Fruit fly (Drosophila melanogaster): ENCODE measurements around the gene Axud1.

The Axud1 gene

dm6 chr2L:2363626-2364147 is 1.5 kb upstream of the Axud1 start (continued):
- TF ChIP-seq CG16815 (GFP tag; optimal IDR thresholded peaks at IDR 0.05) (peak; percentile 71), bbx (GFP tag; IDR thresholded peaks at IDR 0.05; ENCODE audit: partially characterized antibody) (no peak), kni (GFP tag; optimal IDR thresholded peaks at IDR 0.05) (peak; percentile 41), CG7839 (tag; optimal IDR thresholded peaks at IDR 0.05) (peak; percentile 95), bsh (GFP tag; optimal IDR thresholded peaks at IDR 0.05) (peak; percentile 90 to 95), D19B (GFP tag; optimal IDR thresholded peaks at IDR 0.05) (peak; percentile 73), CG6254 (GFP tag; optimal IDR thresholded peaks at IDR 0.05) (peak; percentile 83), jumu (GFP tag; optimal IDR thresholded peaks at IDR 0.05) (no peak), fd96Cb (tag; optimal IDR thresholded peaks at IDR 0.05) (peak; percentile 91), wek (GFP tag; optimal IDR thresholded peaks at IDR 0.05) (peak; percentile 43), Bdp1 (GFP tag; optimal IDR thresholded peaks at IDR 0.05) (peak; percentile 62), NC2β (GFP tag; optimal IDR thresholded peaks at IDR 0.05) (peak; percentile 53), psq (GFP tag; optimal IDR thresholded peaks at IDR 0.05) (peak; percentile 65), CG34224 (GFP tag; IDR thresholded peaks at IDR 0.05; ENCODE audit: partially characterized antibody) (no peak), p53 (GFP tag; optimal IDR thresholded peaks at IDR 0.05) (no peak), croc (GFP tag; conservative IDR thresholded peaks at IDR 0.05) (peak; percentile 73), br (optimal IDR thresholded peaks at IDR 0.05) (no peak), lbe (GFP tag; optimal IDR thresholded peaks at IDR 0.05) (peak; percentile 95), Myb (GFP tag; optimal IDR thresholded peaks at IDR 0.05) (peak; percentile 27), sc (optimal IDR thresholded peaks at IDR 0.05) (no peak), sc (GFP tag; optimal IDR thresholded peaks at IDR 0.05) (peak; percentile 79), CG15696 (tag; optimal IDR thresholded peaks at IDR 0.05) (peak; percentile 86), CG14710 (tag; optimal IDR thresholded peaks at IDR 0.05) (peak; percentile 89), danr (GFP tag; IDR thresholded peaks at IDR 0.05) (peak; percentile 49), so (GFP tag; IDR thresholded peaks at IDR 0.05) (peak; percentile 86), peb (GFP tag; IDR thresholded peaks at IDR 0.05) (peak; percentile 60; the same call in 1 of the 2 replicates), Poxn (GFP tag; IDR thresholded peaks at IDR 0.05) (0 out of 2 replicates have a peak, but pooled peaks have one; percentile 10), HLHmδ (GFP tag; optimal IDR thresholded peaks at IDR 0.05) (peak; percentile 57), ind (GFP tag; optimal IDR thresholded peaks at IDR 0.05) (peak; percentile 86), run (tag; optimal IDR thresholded peaks at IDR 0.05) (peak; percentile 91), sens (GFP tag) (peak; percentile 95), CG9817 (tag; optimal IDR thresholded peaks at IDR 0.05) (peak; percentile 85), knrl (GFP tag; IDR thresholded peaks at IDR 0.05; ENCODE audit: partially characterized antibody) (no peak), lmd (GFP tag; IDR thresholded peaks at IDR 0.05) (peak; percentile 80), CG5180 (GFP tag; optimal IDR thresholded peaks at IDR 0.05) (peak; percentile 81), CG10274 (GFP tag; optimal IDR thresholded peaks at IDR 0.05) (peak; percentile 62), en (GFP tag; optimal IDR thresholded peaks at IDR 0.05) (peak; percentile 10), bab2 (GFP tag; optimal IDR thresholded peaks at IDR 0.05) (peak; percentile 64), ro (GFP tag; IDR thresholded peaks at IDR 0.05) (peak; percentile 52; the same call in 1 of the 2 replicates), MTF-1 (GFP tag; optimal IDR thresholded peaks at IDR 0.05; ENCODE audit: borderline replicate concordance) (peak; percentile 81), dysf (GFP tag; IDR thresholded peaks at IDR 0.05) (peak; percentile 85), Dip3 (GFP tag; optimal IDR thresholded peaks at IDR 0.05) (peak; percentile 39), Eip74EF (GFP tag; optimal IDR thresholded peaks at IDR 0.05) (peak in 1 of 2 experiments; percentile 92), CG4820 (GFP tag; optimal IDR thresholded peaks at IDR 0.05) (peak; percentile 84), CG11247 (GFP tag; IDR thresholded peaks at IDR 0.05) (peak; percentile 54; the same call in 1 of the 2 replicates), CG6791 (GFP tag; IDR thresholded peaks at IDR 0.05; ENCODE audit: partially characterized antibody) (no peak), CG9797 (GFP tag; optimal IDR thresholded peaks at IDR 0.05) (no peak), CG32532 (GFP tag; IDR thresholded peaks at IDR 0.05) (peak; percentile 88), CG1832 (GFP tag; optimal IDR thresholded peaks at IDR 0.05) (no peak), CG16813 (GFP tag; IDR thresholded peaks at IDR 0.05; ENCODE audit: partially characterized antibody) (no peak)

All from whole organism, embryonic.